Worm (Caenorhabditis elegans): ENCODE measurements around the gene F10D7.11.

F10D7.11 gene

DNA sequence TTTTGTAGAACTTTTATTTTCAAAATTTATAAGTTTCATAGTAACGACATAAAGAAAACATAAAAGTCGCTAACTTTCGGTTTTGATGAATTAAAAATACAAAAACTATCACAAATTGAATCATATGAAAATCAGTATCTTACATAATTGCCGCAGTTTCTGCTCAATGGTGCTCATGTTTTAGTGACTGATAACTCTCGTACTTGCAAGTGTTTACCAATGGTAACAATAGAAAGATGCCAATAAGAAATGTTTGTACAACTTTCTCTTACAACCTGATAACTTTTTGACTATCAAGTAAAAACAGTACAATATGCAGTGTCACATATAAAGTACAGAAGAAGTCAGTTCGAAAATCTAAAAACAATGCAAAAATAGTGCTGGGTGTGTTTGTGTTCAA, 23.5 kb downstream of the F10D7.11 start:
- TF ChIP-seq nhr-25 (tag; optimal IDR thresholded peaks at IDR 0.05), result no peak
- no peak for TF ChIP-seq nhr-12 (tag; optimal IDR thresholded peaks at IDR 0.05)
- TF ChIP-seq lsy-2 (tag; optimal IDR thresholded peaks at IDR 0.05), result no peak
- TF ChIP-seq nhr-23 (tag; optimal IDR thresholded peaks at IDR 0.05), result no peak
- no peak for TF ChIP-seq elt-1 (tag; optimal IDR thresholded peaks at IDR 0.05)
- no peak for TF ChIP-seq Y55F3AM.14 (GFP tag; optimal IDR thresholded peaks at IDR 0.05)
- no peak for TF ChIP-seq crh-2 (tag; optimal IDR thresholded peaks at IDR 0.05)
- TF ChIP-seq unc-55 (GFP tag; optimal IDR thresholded peaks at IDR 0.05), result no peak
- no peak for TF ChIP-seq zag-1 (tag; optimal IDR thresholded peaks at IDR 0.05)
- no peak for TF ChIP-seq egl-27 (tag; optimal IDR thresholded peaks at IDR 0.05)
- no peak for TF ChIP-seq blmp-1 (tag; optimal IDR thresholded peaks at IDR 0.05; ENCODE audit: insufficient read depth)
- TF ChIP-seq lin-13 (GFP tag; optimal IDR thresholded peaks at IDR 0.05), result no peak
- TF ChIP-seq R02D3.7 (tag; optimal IDR thresholded peaks at IDR 0.05), result no peak
- TF ChIP-seq fos-1 (tag; optimal IDR thresholded peaks at IDR 0.05), result no peak
- no peak for TF ChIP-seq nhr-10 (tag; optimal IDR thresholded peaks at IDR 0.05)
- TF ChIP-seq alr-1 (tag; optimal IDR thresholded peaks at IDR 0.05), result no peak
- TF ChIP-seq gmeb-1 (tag; optimal IDR thresholded peaks at IDR 0.05), result no peak
- TF ChIP-seq unc-62 (GFP tag; optimal IDR thresholded peaks at IDR 0.05), result no peak

DNA sequence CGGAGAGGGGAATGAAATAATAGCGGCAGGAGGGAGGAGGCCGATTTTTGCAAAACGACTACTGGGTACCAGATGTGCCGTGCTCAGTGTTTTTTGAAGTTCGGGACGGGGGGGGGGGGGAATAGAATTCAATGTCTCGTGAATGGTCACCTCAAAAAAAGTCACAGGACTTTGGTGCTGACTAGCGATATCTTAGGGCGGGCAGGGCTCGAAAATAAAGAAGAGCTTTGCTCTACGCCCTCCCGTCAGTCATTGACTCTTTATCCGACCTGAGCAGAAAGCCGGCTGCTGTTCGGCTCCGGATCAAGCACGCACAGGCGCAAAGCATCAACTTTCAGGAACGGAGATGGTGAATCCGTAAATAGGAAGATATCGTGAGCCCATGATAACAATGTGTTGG, 27.9 kb downstream of the F10D7.11 start:
- TF ChIP-seq unc-55 (GFP tag; optimal IDR thresholded peaks at IDR 0.05) (no peak), F13H6.1 (tag; optimal IDR thresholded peaks at IDR 0.05) (no peak), nhr-12 (tag; optimal IDR thresholded peaks at IDR 0.05) (no peak), egl-27 (tag; optimal IDR thresholded peaks at IDR 0.05) (no peak), nhr-129 (tag; optimal IDR thresholded peaks at IDR 0.05) (no peak)

DNA sequence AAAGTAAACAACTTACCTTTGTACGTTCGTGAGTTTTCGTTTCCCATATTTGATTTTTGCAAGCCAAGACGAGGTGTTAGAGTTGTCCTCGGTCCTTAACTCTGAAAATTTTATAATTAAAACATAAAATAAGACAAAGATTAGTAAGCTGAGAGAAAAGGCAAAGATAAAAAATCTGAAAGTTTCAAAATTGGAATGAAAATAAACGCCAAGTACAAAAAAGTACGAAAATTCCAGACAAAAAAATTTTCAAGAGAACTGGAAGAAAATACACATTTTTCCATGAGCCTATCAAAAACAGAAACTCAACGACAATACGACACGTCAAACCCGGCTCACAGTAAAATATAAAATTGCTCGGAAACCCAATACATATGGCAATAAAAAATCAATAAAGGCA, 28.9 kb downstream of the F10D7.11 start, which contains the start of gene F10D7.5:
Gene F10D7.5, minus strand, starts transcription at position 101 of the 400 bp plus-strand sequence.
- TF ChIP-seq R02D3.7 (tag; optimal IDR thresholded peaks at IDR 0.05) (no peak), mab-5 (tag; optimal IDR thresholded peaks at IDR 0.05) (no peak), elt-1 (tag; optimal IDR thresholded peaks at IDR 0.05) (no peak), ceh-16 (tag; optimal IDR thresholded peaks at IDR 0.05) (no peak), C34F6.9 (tag; optimal IDR thresholded peaks at IDR 0.05) (no peak), ztf-11 (tag; optimal IDR thresholded peaks at IDR 0.05) (no peak), ceh-82 (tag; optimal IDR thresholded peaks at IDR 0.05) (no peak), mdl-1 (tag; optimal IDR thresholded peaks at IDR 0.05) (no peak), alr-1 (tag; optimal IDR thresholded peaks at IDR 0.05) (no peak), lin-13 (GFP tag; optimal IDR thresholded peaks at IDR 0.05) (no peak), nhr-237 (tag; optimal IDR thresholded peaks at IDR 0.05) (no peak), gmeb-1 (tag; optimal IDR thresholded peaks at IDR 0.05) (no peak), zag-1 (tag; optimal IDR thresholded peaks at IDR 0.05) (no peak), fos-1 (tag; optimal IDR thresholded peaks at IDR 0.05) (no peak), mbf-1 (tag; optimal IDR thresholded peaks at IDR 0.05) (no peak), aly-2 (tag; optimal IDR thresholded peaks at IDR 0.05) (no peak), dmd-4 (tag; optimal IDR thresholded peaks at IDR 0.05) (no peak), crh-2 (tag; optimal IDR thresholded peaks at IDR 0.05) (no peak), lin-11 (tag; optimal IDR thresholded peaks at IDR 0.05) (no peak)

DNA sequence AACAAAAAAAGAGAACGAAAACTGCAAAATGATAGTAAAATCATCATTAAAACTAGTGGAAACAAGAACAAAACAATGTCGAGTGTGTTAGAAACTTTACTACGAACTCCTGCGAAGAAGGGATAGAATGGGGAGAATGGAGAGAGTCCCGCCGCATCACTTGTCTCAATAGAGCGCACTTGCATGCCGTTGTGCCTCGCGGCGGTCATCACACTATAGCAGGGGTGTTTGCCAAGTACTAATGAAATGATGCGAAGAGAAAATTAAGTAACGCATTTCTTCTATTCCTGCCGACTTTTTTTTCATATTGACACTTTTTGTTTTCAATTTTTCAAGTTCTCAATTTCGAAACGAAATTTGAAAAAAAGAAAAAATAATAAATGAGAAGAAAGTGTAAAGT, 29.6 kb downstream of the F10D7.11 start:
- TF ChIP-seq elt-1 (tag; optimal IDR thresholded peaks at IDR 0.05) (no peak), lin-13 (GFP tag; optimal IDR thresholded peaks at IDR 0.05) (peak; percentile 68), mab-5 (tag; optimal IDR thresholded peaks at IDR 0.05) (peak; percentile 49), fos-1 (tag; optimal IDR thresholded peaks at IDR 0.05) (peak; percentile 70), unc-55 (GFP tag; optimal IDR thresholded peaks at IDR 0.05) (peak; percentile 86), egl-27 (tag; optimal IDR thresholded peaks at IDR 0.05) (no peak), crh-2 (tag; optimal IDR thresholded peaks at IDR 0.05) (peak; percentile 78), dmd-4 (tag; optimal IDR thresholded peaks at IDR 0.05) (no peak), ceh-82 (tag; optimal IDR thresholded peaks at IDR 0.05) (no peak), lin-39 (tag; optimal IDR thresholded peaks at IDR 0.05) (no peak), ama-1 (optimal IDR thresholded peaks at IDR 0.05) (no peak), nhr-77 (tag; optimal IDR thresholded peaks at IDR 0.05) (no peak), sma-3 (GFP tag; optimal IDR thresholded peaks at IDR 0.05) (peak; percentile 80), nhr-6 (tag; optimal IDR thresholded peaks at IDR 0.05) (peak; percentile 25), peb-1 (tag; optimal IDR thresholded peaks at IDR 0.05) (no peak), alr-1 (tag; optimal IDR thresholded peaks at IDR 0.05) (no peak), C34F6.9 (tag; optimal IDR thresholded peaks at IDR 0.05) (peak; percentile 85), mbf-1 (tag; optimal IDR thresholded peaks at IDR 0.05) (no peak), blmp-1 (tag; optimal IDR thresholded peaks at IDR 0.05; ENCODE audit: insufficient read depth) (peak; percentile 26), nhr-25 (tag; optimal IDR thresholded peaks at IDR 0.05) (peak; percentile 68), unc-39 (tag; optimal IDR thresholded peaks at IDR 0.05) (no peak), aly-2 (tag; optimal IDR thresholded peaks at IDR 0.05) (no peak), sma-9 (GFP tag; optimal IDR thresholded peaks at IDR 0.05) (peak; percentile 85), sma-9 (tag; optimal IDR thresholded peaks at IDR 0.05) (no peak), unc-62 (GFP tag; optimal IDR thresholded peaks at IDR 0.05) (no peak), nhr-10 (tag; optimal IDR thresholded peaks at IDR 0.05) (no peak), snpc-4 (tag; optimal IDR thresholded peaks at IDR 0.05) (peak; percentile 39), nhr-12 (tag; optimal IDR thresholded peaks at IDR 0.05) (no peak), Y55F3AM.14 (GFP tag; optimal IDR thresholded peaks at IDR 0.05) (no peak), nhr-129 (tag; optimal IDR thresholded peaks at IDR 0.05) (peak; percentile 83), nhr-237 (tag; optimal IDR thresholded peaks at IDR 0.05) (no peak), ztf-11 (tag; optimal IDR thresholded peaks at IDR 0.05) (no peak), lin-11 (tag; optimal IDR thresholded peaks at IDR 0.05) (peak; percentile 65), elt-3 (tag; optimal IDR thresholded peaks at IDR 0.05) (no peak), ceh-16 (tag; optimal IDR thresholded peaks at IDR 0.05) (peak; percentile 1), F13H6.1 (tag; optimal IDR thresholded peaks at IDR 0.05) (peak; percentile 74), ztf-4 (tag; optimal IDR thresholded peaks at IDR 0.05) (peak; percentile 48), ZK546.5 (tag; optimal IDR thresholded peaks at IDR 0.05) (no peak)
